Fruit fly (Drosophila melanogaster) whole organism, adult: Measurements from ENCODE around the gene CG7497.

Experiments
- CG11617 ChIP-seq: fragments of 200-800 bp; sonication (Bioruptor generic); optimal IDR thresholded peaks from 2 replicates; lab custom pipeline; 2017; ENCODE audit warnings: mild to moderate bottlenecking, missing biosample characterization, missing genetic modification reagents, missing genetic modification characterization
- CG12768 ChIP-seq: fragments of 200-800 bp; sonication (Bioruptor generic); optimal IDR thresholded peaks from 2 replicates; lab custom pipeline; 2017; ENCODE audit warnings: missing biosample characterization, missing genetic modification characterization, mild to moderate bottlenecking, moderate library complexity, missing genetic modification reagents
- CG1620 ChIP-seq: fragments of 200-800 bp; sonication (Bioruptor generic); optimal IDR thresholded peaks from 2 replicates; lab custom pipeline; 2016; ENCODE audit warnings: missing biosample characterization, missing genetic modification characterization
- CG33017 ChIP-seq: fragments of 200-800 bp; sonication (Bioruptor generic); optimal IDR thresholded peaks from 2 replicates; lab custom pipeline; 2018; ENCODE audit warnings: missing biosample characterization, mild to moderate bottlenecking, missing genetic modification characterization, moderate library complexity
- CG7101 ChIP-seq: fragments of 200-800 bp; sonication (Bioruptor generic); optimal IDR thresholded peaks from 2 replicates; lab custom pipeline; 2018; ENCODE audit warnings: missing biosample characterization, mild to moderate bottlenecking, missing genetic modification characterization, moderate library complexity
- Crg-1 ChIP-seq: fragments of 200-800 bp; sonication (Bioruptor generic); optimal IDR thresholded peaks from 2 replicates; lab custom pipeline; 2016; ENCODE audit warnings: missing biosample characterization, missing genetic modification characterization
- Mnt ChIP-seq: fragments of 200-800 bp; sonication (Bioruptor generic); optimal IDR thresholded peaks from 2 replicates; lab custom pipeline; 2016; ENCODE audit warnings: missing biosample characterization, mild to moderate bottlenecking, missing genetic modification characterization
- bab1 ChIP-seq: fragments of 200-800 bp; sonication (Bioruptor generic); optimal IDR thresholded peaks from 3 replicates; lab custom pipeline; 2019; ENCODE audit warnings: missing biosample characterization, mild to moderate bottlenecking, missing genetic modification characterization, moderate library complexity
- cic ChIP-seq: fragments of 200-800 bp; sonication (Bioruptor generic); optimal IDR thresholded peaks from 2 replicates; lab custom pipeline; 2017; ENCODE audit warnings: missing biosample characterization, mild to moderate bottlenecking, missing genetic modification characterization, moderate library complexity
- kay ChIP-seq: fragments of 200-800 bp; sonication (Bioruptor generic); peaks from one replicate; lab custom pipeline; 2016; ENCODE audit warnings: missing biosample characterization, missing genetic modification characterization, borderline replicate concordance
- ovo ChIP-seq: fragments of 200-800 bp; sonication (Bioruptor generic); optimal IDR thresholded peaks from 2 replicates; lab custom pipeline; 2016; ENCODE audit warnings: missing biosample characterization, missing genetic modification characterization

- no peak for TF ChIP-seq Mnt (GFP tag; lab: Kevin White, UChicago)
- no peak for TF ChIP-seq bab1 (GFP tag; lab: Kevin White, UChicago)
- TF ChIP-seq CG1620: no peak
- no peak for TF ChIP-seq ovo (GFP tag; lab: Kevin White, UChicago)
- TF ChIP-seq CG33017: no peak
- TF ChIP-seq CG11617 (GFP tag; lab: Kevin White, UChicago): no peak
- TF ChIP-seq CG12768 (GFP tag; lab: Kevin White, UChicago): no peak
- TF ChIP-seq CG7101 (tag; lab: Kevin White, UChicago): no peak
- TF ChIP-seq kay (GFP tag; lab: Kevin White, UChicago): no peak
- TF ChIP-seq Crg-1: no peak
- TF ChIP-seq cic (GFP tag; lab: Kevin White, UChicago): no peak
Measured at dm6 chr3L:17604891-17605290, 28.4 kb upstream of the CG7497 start.
